Fruit fly (Drosophila melanogaster): ENCODE measurements around the gene nero.

nero gene

DNA sequence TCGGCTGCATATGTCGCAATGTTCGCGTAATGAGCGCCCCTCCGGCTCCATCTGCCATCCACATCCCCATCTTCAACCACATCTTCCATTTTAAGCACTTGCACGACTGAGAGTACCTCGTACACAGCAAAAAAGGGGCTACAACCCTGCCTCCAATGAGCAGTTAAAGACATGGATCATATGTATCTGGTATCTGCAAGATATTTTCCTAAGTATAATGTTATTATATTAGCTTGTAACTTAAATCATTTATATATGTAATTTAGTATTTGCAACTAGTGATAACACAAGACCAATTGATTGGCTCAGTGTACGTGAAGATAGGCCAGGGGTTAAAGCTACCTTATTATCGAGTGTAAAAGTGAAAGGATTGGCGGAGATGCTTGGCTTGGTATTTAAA, 15.3 kb upstream of the nero start:
- no peak for TF ChIP-seq EcR (GFP tag; optimal IDR thresholded peaks at IDR 0.05)
- TF ChIP-seq usp (GFP tag; optimal IDR thresholded peaks at IDR 0.05) = no peak
- TF ChIP-seq psq (optimal IDR thresholded peaks at IDR 0.05) = no peak
- no peak for TF ChIP-seq Dll (optimal IDR thresholded peaks at IDR 0.05)
- TF ChIP-seq CG8478 (optimal IDR thresholded peaks at IDR 0.05) = no peak
- no peak for TF ChIP-seq pan (optimal IDR thresholded peaks at IDR 0.05)

DNA sequence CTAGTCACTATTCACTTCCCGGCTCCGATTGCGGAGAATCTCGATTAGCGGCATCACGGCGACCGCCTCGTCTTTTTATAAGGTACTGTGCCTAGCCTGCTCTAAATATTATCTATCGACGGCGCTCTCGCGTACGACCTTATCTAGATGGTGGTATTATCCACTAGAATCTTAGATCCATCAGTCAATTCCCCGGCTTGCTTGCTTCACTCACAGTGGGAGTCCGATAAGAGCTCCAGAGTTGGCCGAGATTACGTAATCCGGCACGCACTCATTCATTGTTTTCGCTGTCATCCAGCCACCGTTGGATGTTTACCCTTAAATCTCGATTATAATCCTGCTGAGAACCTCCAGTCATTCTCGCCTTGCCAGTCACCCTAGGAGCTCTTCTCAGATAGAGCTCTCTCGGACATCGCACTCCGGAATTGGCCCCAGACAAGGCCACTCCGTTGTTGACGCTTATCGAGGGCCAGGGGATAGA, 14.2 kb upstream of the nero start, which contains the start of gene Smvt:
TSS of gene Smvt (minus strand) at position 51 of the 481 bp plus-strand sequence.
- TF ChIP-seq usp (GFP tag; optimal IDR thresholded peaks at IDR 0.05) (no peak), CG8478 (optimal IDR thresholded peaks at IDR 0.05) (no peak), EcR (GFP tag; optimal IDR thresholded peaks at IDR 0.05) (no peak), pan (optimal IDR thresholded peaks at IDR 0.05) (no peak), psq (optimal IDR thresholded peaks at IDR 0.05) (no peak), Dll (optimal IDR thresholded peaks at IDR 0.05) (no peak)

DNA sequence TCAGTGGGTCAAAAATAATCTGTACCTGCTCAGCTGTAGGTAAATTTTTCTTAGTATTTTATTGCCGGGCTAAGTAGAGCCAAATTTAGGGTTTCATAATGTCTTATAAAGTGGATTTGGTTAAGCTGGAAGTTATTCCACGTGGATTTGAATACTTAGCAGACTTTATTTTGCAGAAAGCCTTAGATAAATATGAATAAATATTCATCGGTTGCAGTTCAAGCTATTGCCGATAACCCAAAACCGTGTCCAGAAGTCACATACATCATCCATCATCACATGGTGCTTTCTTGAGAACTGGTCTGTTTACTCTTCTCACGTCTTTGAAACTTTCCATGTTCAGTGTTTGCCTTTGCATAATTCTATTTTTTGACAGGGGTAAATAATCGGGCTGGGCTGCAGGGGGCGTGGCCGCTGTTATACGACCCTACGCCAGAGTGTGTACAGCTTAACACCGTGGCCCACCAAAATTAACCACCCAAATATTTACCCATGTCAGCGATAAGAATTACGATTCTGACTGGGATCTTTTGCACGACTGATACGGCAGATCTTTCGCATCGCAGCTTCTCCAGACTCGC, 11.3 kb upstream of the nero start, which contains the start of gene CG2187:
TSS of gene CG2187 (minus strand) at position 51 of the 581 bp plus-strand sequence.
- TF ChIP-seq usp (GFP tag; optimal IDR thresholded peaks at IDR 0.05) (no peak), CG8478 (optimal IDR thresholded peaks at IDR 0.05) (no peak), Dll (optimal IDR thresholded peaks at IDR 0.05) (no peak), EcR (GFP tag; optimal IDR thresholded peaks at IDR 0.05) (no peak), psq (optimal IDR thresholded peaks at IDR 0.05) (no peak), pan (optimal IDR thresholded peaks at IDR 0.05) (no peak)

DNA sequence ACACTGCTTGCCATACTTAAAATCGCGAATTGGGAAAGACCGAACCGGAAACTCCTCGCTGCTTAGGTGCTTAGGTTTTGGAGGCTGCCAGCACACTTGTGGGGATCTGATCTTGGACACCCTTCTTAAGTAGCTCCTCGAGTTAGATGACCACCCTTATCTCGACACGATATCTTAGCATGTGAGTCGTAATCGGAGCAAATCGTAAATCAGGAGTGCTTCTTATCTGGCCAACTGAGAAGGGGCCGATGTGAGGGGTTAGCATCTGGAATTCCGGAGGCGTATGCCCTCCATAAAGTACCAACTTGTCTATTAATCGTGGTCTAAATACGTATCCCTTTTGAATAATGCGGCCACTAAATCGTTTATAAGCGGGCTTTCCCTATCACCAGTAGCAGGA, 7.2 kb upstream of the nero start, which contains the start of gene salt:
TSS of gene salt (minus strand) at position 101 of the 400 bp plus-strand sequence.
- no peak for TF ChIP-seq usp (GFP tag; optimal IDR thresholded peaks at IDR 0.05)
- no peak for TF ChIP-seq Dll (optimal IDR thresholded peaks at IDR 0.05)
- TF ChIP-seq CG8478 (optimal IDR thresholded peaks at IDR 0.05) = no peak
- no peak for TF ChIP-seq EcR (GFP tag; optimal IDR thresholded peaks at IDR 0.05)
- TF ChIP-seq psq (optimal IDR thresholded peaks at IDR 0.05) = no peak
- no peak for TF ChIP-seq pan (optimal IDR thresholded peaks at IDR 0.05)

DNA sequence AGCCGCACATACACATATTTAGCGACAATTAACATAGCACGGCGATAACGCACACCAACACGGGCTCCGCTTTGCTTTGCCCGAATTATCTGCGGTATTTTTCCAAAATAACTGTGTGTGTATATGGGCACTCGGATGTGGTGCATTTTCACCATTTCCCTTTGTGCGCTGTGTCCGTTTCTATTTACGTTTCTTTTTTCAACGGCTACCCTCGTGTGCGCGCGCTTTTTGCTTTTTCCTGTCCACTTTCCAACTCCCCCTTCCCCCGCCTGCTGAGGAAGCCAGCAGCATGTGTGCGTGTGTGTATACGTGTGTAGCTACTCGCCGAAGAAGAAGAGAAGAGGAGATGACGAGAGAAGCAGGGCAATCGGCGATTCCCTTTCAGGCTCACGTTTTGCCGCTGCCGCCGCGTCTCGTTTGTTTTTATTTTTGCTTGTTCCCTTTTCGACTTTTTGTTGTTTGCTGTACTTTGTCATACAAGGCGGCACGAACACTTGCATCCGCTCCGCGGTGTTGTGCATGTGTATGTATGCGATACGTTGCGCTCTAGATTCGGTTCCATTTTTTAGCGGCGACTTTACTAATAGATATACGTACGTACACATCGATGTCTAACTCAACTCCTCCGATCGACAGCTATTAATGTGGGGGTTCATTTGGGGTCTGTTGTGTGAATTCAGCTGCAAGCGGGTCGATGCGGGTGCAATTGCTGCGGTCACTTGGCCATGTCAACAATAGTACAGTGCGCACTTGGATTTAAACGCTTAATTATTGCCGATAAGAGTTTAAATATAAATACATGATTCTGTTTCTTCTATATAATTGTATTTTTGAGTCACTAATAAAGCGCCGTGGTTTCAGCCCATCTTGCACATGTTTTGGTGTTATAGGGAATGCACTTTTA, 987 bp upstream of the nero start:
- TF ChIP-seq usp (GFP tag; optimal IDR thresholded peaks at IDR 0.05) (no peak), EcR (GFP tag; optimal IDR thresholded peaks at IDR 0.05) (no peak), pan (optimal IDR thresholded peaks at IDR 0.05) (no peak), psq (optimal IDR thresholded peaks at IDR 0.05) (peak; percentile 60), Dll (optimal IDR thresholded peaks at IDR 0.05) (no peak), CG8478 (optimal IDR thresholded peaks at IDR 0.05) (peak; percentile 68)

DNA sequence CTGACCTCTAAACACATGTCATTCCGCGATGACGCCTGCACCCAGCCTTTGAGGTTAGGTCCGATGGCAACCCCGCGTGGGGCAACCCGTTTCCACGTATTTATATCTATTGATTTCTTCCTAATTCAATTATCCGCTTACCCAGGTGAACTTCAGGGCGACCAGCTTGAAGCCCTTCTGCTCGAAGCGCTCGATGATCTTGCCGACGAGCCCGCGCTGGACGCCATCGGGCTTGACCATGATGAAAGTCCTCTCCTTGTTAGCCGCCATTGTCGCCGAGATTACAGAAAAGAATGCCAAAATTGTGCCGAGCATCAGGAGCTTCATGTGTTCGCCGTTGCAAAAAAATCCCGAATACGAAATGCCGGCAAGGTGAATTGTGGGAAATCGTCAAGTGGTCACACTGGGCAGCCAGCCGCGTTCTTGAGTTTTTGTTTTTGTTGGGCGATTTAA, 1.7 kb downstream of the nero start, which contains the start of gene awd:
TSS of gene awd (minus strand) at position 449 of the 453 bp plus-strand sequence.
- TF ChIP-seq CG8478 (optimal IDR thresholded peaks at IDR 0.05) (no peak), usp (GFP tag; optimal IDR thresholded peaks at IDR 0.05) (no peak), psq (optimal IDR thresholded peaks at IDR 0.05) (no peak), EcR (GFP tag; optimal IDR thresholded peaks at IDR 0.05) (no peak), pan (optimal IDR thresholded peaks at IDR 0.05) (no peak), Dll (optimal IDR thresholded peaks at IDR 0.05) (no peak)

DNA sequence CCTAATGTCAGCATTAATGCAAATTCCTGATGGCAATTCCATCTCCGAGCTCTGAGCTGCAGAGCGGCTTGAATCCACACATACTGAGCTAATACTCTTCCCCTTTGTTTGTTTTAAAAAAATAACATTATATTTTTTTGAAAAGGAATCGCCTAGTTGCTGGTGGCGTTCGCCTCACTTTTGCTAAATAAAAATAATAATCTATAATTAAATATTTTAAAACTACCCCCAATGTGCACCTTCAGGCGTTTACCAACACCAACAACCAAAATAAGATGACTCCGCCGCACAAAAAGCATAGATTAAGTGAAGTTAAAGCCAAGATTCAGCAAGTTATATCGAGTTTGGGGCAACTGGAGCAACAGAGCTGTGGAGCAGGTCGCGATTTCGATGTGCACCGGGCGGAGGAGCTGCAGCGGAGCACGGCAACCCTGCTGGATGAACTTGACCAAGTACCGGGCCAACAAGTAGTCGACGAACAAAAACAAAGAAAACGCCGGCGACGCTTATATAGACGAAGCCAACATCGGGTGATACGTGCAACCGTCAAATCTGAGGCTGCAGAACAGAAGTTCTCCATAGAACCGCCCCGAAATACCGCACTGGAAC, 3.2 kb downstream of the nero start, which contains the start of gene CG1896:
TSS of gene CG1896 (plus strand) at position 239 of the 609 bp plus-strand sequence.
- TF ChIP-seq usp (GFP tag; optimal IDR thresholded peaks at IDR 0.05) (no peak), EcR (GFP tag; optimal IDR thresholded peaks at IDR 0.05) (no peak), psq (optimal IDR thresholded peaks at IDR 0.05) (no peak), Dll (optimal IDR thresholded peaks at IDR 0.05) (no peak), CG8478 (optimal IDR thresholded peaks at IDR 0.05) (no peak), pan (optimal IDR thresholded peaks at IDR 0.05) (no peak)

DNA sequence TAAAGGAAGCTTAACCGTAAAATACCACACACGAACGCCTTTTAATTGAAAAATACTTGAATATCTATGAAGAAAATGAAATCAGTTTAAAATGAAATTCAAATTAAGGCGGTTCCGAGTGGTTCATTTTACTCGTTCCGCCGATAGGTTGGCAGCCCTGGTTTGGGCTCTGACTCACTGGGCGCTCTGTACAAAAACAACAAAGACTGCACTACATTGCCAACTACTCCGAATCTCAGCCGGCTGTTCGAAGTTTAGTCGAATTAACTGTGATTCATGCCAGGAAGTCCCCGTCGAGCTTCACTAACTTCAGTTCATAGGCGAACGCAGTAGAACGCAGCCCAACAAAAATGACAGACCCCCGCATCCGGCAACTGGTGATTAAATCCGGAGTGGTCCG, 4.1 kb downstream of the nero start, which contains the start of gene Tbca:
TSS of gene Tbca (plus strand) at position 212 of the 400 bp plus-strand sequence.
- no peak for TF ChIP-seq EcR (GFP tag; optimal IDR thresholded peaks at IDR 0.05)
- no peak for TF ChIP-seq psq (optimal IDR thresholded peaks at IDR 0.05)
- no peak for TF ChIP-seq CG8478 (optimal IDR thresholded peaks at IDR 0.05)
- no peak for TF ChIP-seq pan (optimal IDR thresholded peaks at IDR 0.05)

DNA sequence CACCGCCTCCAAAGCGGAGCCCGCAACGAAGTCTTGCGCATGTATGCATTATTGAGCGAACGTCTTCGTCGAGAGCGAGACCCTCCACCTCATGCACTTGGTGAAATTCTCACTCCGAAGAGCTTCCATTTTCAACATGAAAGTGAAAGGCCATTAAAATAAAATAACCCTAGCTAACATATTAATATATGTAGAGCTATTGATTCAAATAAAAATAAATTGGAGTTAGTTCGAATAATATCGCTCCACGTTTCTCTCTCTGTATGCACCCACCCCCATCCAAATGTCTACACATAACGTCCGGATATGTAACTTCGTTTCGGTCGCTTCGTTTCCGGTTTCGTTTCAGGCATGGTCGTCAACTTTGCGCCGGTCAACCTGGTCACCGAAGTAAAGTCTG, 6.1 kb downstream of the nero start:
- no peak for TF ChIP-seq Dll (optimal IDR thresholded peaks at IDR 0.05)
- no peak for TF ChIP-seq EcR (GFP tag; optimal IDR thresholded peaks at IDR 0.05)
- TF ChIP-seq CG8478 (optimal IDR thresholded peaks at IDR 0.05) = no peak
- no peak for TF ChIP-seq psq (optimal IDR thresholded peaks at IDR 0.05)
- no peak for TF ChIP-seq pan (optimal IDR thresholded peaks at IDR 0.05)
- TF ChIP-seq usp (GFP tag; optimal IDR thresholded peaks at IDR 0.05) = no peak

DNA sequence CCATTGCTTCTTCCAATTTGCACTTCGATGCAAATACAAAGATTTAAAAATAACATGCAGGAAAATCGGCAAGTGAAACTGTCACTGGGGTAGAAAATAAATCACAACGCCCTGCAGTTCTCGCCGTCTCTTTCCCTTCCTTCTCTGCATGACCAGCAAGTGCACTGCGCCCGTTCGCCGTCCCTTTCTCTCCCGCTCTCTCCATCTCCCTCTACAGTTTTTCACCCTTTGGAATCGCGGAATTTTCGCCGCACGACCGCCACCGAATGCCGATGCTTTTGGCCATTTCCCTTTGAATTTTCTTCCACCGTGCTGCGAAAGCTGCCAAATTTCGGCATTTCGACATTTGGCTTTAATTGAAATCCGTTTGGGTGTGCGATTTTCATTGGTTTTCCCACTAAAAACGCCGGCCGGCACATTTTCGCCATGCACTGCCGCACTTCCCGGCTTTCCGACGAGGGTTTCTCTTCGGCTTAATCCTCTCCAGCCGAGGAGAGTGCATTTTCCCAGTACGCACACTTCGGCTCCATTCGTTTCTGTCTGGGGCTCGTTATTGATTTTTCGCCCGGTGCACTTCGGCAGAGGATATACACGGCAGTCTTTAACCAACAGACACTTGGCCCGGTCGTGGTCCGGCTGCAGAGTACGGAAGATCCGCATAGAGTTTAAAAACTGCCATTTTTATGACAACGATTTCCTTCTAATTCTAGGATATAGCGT, 8.1 kb downstream of the nero start:
- TF ChIP-seq usp (GFP tag; optimal IDR thresholded peaks at IDR 0.05) (no peak), Dll (optimal IDR thresholded peaks at IDR 0.05) (no peak), pan (optimal IDR thresholded peaks at IDR 0.05) (no peak), psq (optimal IDR thresholded peaks at IDR 0.05) (no peak), EcR (GFP tag; optimal IDR thresholded peaks at IDR 0.05) (no peak), CG8478 (optimal IDR thresholded peaks at IDR 0.05) (no peak)
